Worm (Caenorhabditis elegans): ENCODE data around the gene irld-11.

irld-11 gene

ce11 chrV:1640008-1640407, 14.9 kb upstream of the irld-11 start, which contains the start of gene str-221:
Gene str-221, plus strand, starts transcription at chrV:1640308.
- TF ChIP-seq egl-5 (tag; optimal IDR thresholded peaks at IDR 0.05): no peak
- TF ChIP-seq ceh-28 (tag; optimal IDR thresholded peaks at IDR 0.05): no peak
- TF ChIP-seq snpc-4 (tag; optimal IDR thresholded peaks at IDR 0.05): no peak
- no peak for TF ChIP-seq ceh-9 (tag; optimal IDR thresholded peaks at IDR 0.05)
- TF ChIP-seq ceh-82 (tag; optimal IDR thresholded peaks at IDR 0.05): no peak
- no peak for TF ChIP-seq nhr-12 (tag; optimal IDR thresholded peaks at IDR 0.05)

DNA sequence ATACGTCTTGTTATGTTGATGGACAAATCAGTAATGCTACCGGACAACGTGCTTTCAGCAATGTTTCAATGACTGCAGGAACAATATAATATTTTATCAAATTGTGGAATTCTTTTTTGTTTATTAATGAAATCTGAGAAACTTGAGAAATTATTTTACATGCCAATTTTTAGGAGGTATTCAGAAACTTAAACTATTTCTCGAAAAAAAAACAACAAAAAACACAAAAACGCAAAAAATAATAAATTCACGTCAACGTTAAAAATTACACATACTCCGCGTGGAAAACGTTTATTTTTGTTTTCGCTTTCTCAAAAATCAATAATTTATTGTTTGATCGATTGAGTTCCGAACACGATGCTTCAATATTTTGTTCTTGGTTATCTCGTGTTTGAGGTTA, 12.7 kb upstream of the irld-11 start, which contains the start of gene Y46H3D.1:
Gene Y46H3D.1, plus strand, starts transcription at position 301 of the 400 bp plus-strand sequence.
- TF ChIP-seq nhr-28 (tag; optimal IDR thresholded peaks at IDR 0.05): no peak
- TF ChIP-seq mdl-1 (tag; optimal IDR thresholded peaks at IDR 0.05): no peak

DNA sequence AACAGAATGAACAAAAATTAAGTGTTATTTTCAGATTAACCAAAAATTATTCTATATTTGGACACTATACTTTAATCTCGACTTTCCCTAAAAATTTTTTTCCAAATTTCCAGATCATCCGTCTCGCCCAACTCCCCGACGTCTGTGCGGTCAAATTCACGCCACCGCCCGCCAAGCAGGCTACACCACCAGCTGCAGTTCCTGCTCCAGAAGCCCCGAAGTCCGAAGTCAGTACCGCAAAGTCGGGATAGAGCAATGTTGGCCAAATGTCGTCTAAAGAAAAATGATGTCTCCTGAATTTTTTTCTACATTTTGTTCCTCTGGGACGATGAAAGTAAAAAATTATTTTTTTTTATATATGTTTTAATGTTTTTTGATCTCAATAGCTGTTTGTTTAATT, 12.2 kb upstream of the irld-11 start:
- TF ChIP-seq ceh-9 (tag; optimal IDR thresholded peaks at IDR 0.05): no peak
- no peak for TF ChIP-seq aly-2 (tag; optimal IDR thresholded peaks at IDR 0.05)
- TF ChIP-seq nhr-25 (tag; optimal IDR thresholded peaks at IDR 0.05): no peak
- TF ChIP-seq nhr-67 (tag; optimal IDR thresholded peaks at IDR 0.05): no peak
- no peak for TF ChIP-seq zag-1 (tag; optimal IDR thresholded peaks at IDR 0.05)
- TF ChIP-seq mml-1 (tag; optimal IDR thresholded peaks at IDR 0.05): no peak

DNA sequence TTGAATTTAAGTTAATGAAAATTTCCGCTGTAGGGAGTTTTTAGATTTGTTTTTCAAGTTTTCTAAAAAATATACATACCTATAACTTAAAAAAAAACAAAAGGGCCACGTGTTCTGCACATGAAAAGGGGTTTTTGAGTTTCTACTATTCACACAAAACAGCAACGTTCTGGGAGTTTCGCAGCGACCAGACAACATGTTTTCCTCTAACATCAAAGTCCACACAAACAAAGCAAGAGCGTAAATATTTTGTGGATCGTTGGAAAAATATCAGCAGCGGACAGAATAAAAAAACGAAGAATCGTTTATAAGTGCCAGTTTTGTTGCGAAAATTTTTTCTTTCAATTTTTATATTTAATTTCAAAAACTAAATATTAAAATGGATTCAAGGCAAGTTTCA, 11.1 kb upstream of the irld-11 start, which contains the start of gene alh-2:
Gene alh-2, plus strand, starts transcription at position 284 of the 400 bp plus-strand sequence.
- no peak for TF ChIP-seq pha-4 (tag; optimal IDR thresholded peaks at IDR 0.05)
- no peak for TF ChIP-seq nhr-67 (tag; optimal IDR thresholded peaks at IDR 0.05)
- no peak for TF ChIP-seq elt-3 (tag; optimal IDR thresholded peaks at IDR 0.05)
- TF ChIP-seq ama-1 (optimal IDR thresholded peaks at IDR 0.05): no peak
- no peak for TF ChIP-seq hmg-11 (tag; optimal IDR thresholded peaks at IDR 0.05)

ce11 chrV:1648000-1648399, 6.9 kb upstream of the irld-11 start, which contains the start of gene irld-45:
Gene irld-45, plus strand, starts transcription at chrV:1648300.
- no peak for TF ChIP-seq nhr-12 (tag; optimal IDR thresholded peaks at IDR 0.05)
- no peak for TF ChIP-seq nhr-23 (tag; optimal IDR thresholded peaks at IDR 0.05)
- TF ChIP-seq ceh-16 (tag; optimal IDR thresholded peaks at IDR 0.05): no peak
- no peak for TF ChIP-seq lin-15B (tag; optimal IDR thresholded peaks at IDR 0.05)
- no peak for TF ChIP-seq mml-1 (tag; optimal IDR thresholded peaks at IDR 0.05)
- TF ChIP-seq fos-1 (tag; optimal IDR thresholded peaks at IDR 0.05): no peak
- no peak for TF ChIP-seq nhr-237 (tag; optimal IDR thresholded peaks at IDR 0.05)
- no peak for TF ChIP-seq ceh-82 (tag; optimal IDR thresholded peaks at IDR 0.05)
- TF ChIP-seq elt-2 (tag; optimal IDR thresholded peaks at IDR 0.05): no peak
- TF ChIP-seq fkh-10 (GFP tag; optimal IDR thresholded peaks at IDR 0.05): no peak
- no peak for TF ChIP-seq egl-5 (tag; optimal IDR thresholded peaks at IDR 0.05)
- TF ChIP-seq fkh-2 (tag; optimal IDR thresholded peaks at IDR 0.05): no peak
- no peak for TF ChIP-seq skn-1 (tag; optimal IDR thresholded peaks at IDR 0.05)
- TF ChIP-seq pqm-1 (tag; optimal IDR thresholded peaks at IDR 0.05): no peak
- no peak for TF ChIP-seq elt-1 (tag; optimal IDR thresholded peaks at IDR 0.05)
- TF ChIP-seq lin-39 (tag; optimal IDR thresholded peaks at IDR 0.05): no peak
- TF ChIP-seq aly-2 (tag; optimal IDR thresholded peaks at IDR 0.05): no peak
- TF ChIP-seq zag-1 (tag; optimal IDR thresholded peaks at IDR 0.05): no peak
- no peak for TF ChIP-seq nhr-11 (tag; optimal IDR thresholded peaks at IDR 0.05)
- no peak for TF ChIP-seq ztf-4 (tag; optimal IDR thresholded peaks at IDR 0.05)

ce11 chrV:1651045-1651444, 3.9 kb upstream of the irld-11 start, which contains the start of gene irld-44:
Gene irld-44, plus strand, starts transcription at chrV:1651345.
- TF ChIP-seq pqm-1 (tag; optimal IDR thresholded peaks at IDR 0.05) (no peak), nhr-237 (tag; optimal IDR thresholded peaks at IDR 0.05) (no peak), nhr-43 (tag; optimal IDR thresholded peaks at IDR 0.05; ENCODE audit: poor library complexity, severe bottlenecking) (no peak), ztf-11 (tag; optimal IDR thresholded peaks at IDR 0.05) (no peak)

ce11 chrV:1662270-1662669, 7.3 kb downstream of the irld-11 start, which contains the start of gene irld-40:
Gene irld-40, plus strand, starts transcription at chrV:1662570.
- no peak for TF ChIP-seq nhr-28 (tag; optimal IDR thresholded peaks at IDR 0.05)
- peak; percentile 1 for TF ChIP-seq nhr-11 (tag; optimal IDR thresholded peaks at IDR 0.05)

All from whole organism, L3 larva.